Fruit fly (Drosophila melanogaster) whole organism, embryonic: Measurements from ENCODE around the gene BtbVII.

ENCODE experiments used
- Antp ChIP-seq: fragments of 200-800 bp; sonication (Bioruptor generic); optimal IDR thresholded peaks from 3 replicates; lab custom pipeline; 2016; ENCODE audit warnings: missing biosample characterization, missing genetic modification characterization
- Atf-2 ChIP-seq: fragments of 200-800 bp; sonication (Bioruptor generic); optimal IDR thresholded peaks from 2 replicates; lab custom pipeline; 2016; ENCODE audit warnings: missing biosample characterization, missing genetic modification characterization
- C15 ChIP-seq: fragments of 200-800 bp; sonication (Bioruptor generic); IDR thresholded peaks from 3 replicates; pipeline ENCODE4 v1.3.6; 2022; ENCODE audit warnings: missing biosample characterization, missing genetic modification characterization
- CG10431 ChIP-seq: fragments of 200-800 bp; sonication (Bioruptor generic); optimal IDR thresholded peaks from 3 replicates; lab custom pipeline; 2018; ENCODE audit warnings: missing biosample characterization, mild to moderate bottlenecking, missing genetic modification characterization
- CG10543 ChIP-seq: fragments of 200-800 bp; sonication (Bioruptor generic); optimal IDR thresholded peaks from 3 replicates; lab custom pipeline; 2017; ENCODE audit warnings: missing biosample characterization, mild to moderate bottlenecking, missing genetic modification characterization, moderate library complexity
- CG12769 ChIP-seq: fragments of 200-800 bp; sonication (Bioruptor generic); optimal IDR thresholded peaks from 2 replicates; lab custom pipeline; 2019; ENCODE audit warnings: missing biosample characterization, mild to moderate bottlenecking, missing genetic modification characterization, moderate library complexity
- CG14667 ChIP-seq: fragments of 200-800 bp; sonication (Bioruptor generic); IDR thresholded peaks from 2 replicates; pipeline ENCODE4 v1.3.6; 2022; ENCODE audit warnings: missing biosample characterization, missing genetic modification characterization
- CG1529 ChIP-seq: fragments of 200-800 bp; sonication (Bioruptor generic); optimal IDR thresholded peaks from 3 replicates; lab custom pipeline; 2018; ENCODE audit warnings: missing biosample characterization, missing genetic modification characterization
- CG15601 ChIP-seq: fragments of 200-800 bp; sonication (Bioruptor generic); optimal IDR thresholded peaks from 3 replicates; lab custom pipeline; 2019; ENCODE audit warnings: missing biosample characterization, mild to moderate bottlenecking, missing genetic modification characterization, moderate library complexity
- CG1602 ChIP-seq: fragments of 200-800 bp; sonication (Bioruptor generic); optimal IDR thresholded peaks from 3 replicates; lab custom pipeline; 2016; ENCODE audit warnings: missing biosample characterization, missing genetic modification characterization
- CG1603 ChIP-seq: fragments of 200-800 bp; sonication (Bioruptor generic); optimal IDR thresholded peaks from 2 replicates; lab custom pipeline; 2019; ENCODE audit warnings: missing biosample characterization, mild to moderate bottlenecking, missing genetic modification characterization, moderate library complexity
- CG16815 ChIP-seq: fragments of 200-800 bp; sonication (Bioruptor generic); optimal IDR thresholded peaks from 3 replicates; lab custom pipeline; 2017; ENCODE audit warnings: missing biosample characterization, mild to moderate bottlenecking, missing genetic modification characterization
- CG17359 ChIP-seq: fragments of 200-800 bp; sonication (Bioruptor generic); optimal IDR thresholded peaks from 3 replicates; lab custom pipeline; 2018; ENCODE audit warnings: missing biosample characterization, mild to moderate bottlenecking, missing genetic modification characterization, moderate library complexity
- CG1792 ChIP-seq: fragments of 200-800 bp; sonication (Bioruptor generic); optimal IDR thresholded peaks from 2 replicates; lab custom pipeline; 2016; ENCODE audit warnings: missing biosample characterization, missing genetic modification characterization
- CG30403 ChIP-seq: fragments of 200-800 bp; sonication (Bioruptor generic); optimal IDR thresholded peaks from 3 replicates; lab custom pipeline; 2016; ENCODE audit warnings: missing biosample characterization, missing genetic modification characterization
- CG34224 ChIP-seq: fragments of 200-800 bp; sonication (Bioruptor generic); IDR thresholded peaks from 3 replicates; pipeline ENCODE4 v1.3.6; 2022; ENCODE audit warnings: missing biosample characterization, missing genetic modification characterization; ENCODE audit not compliant: partially characterized antibody
- CG3838 ChIP-seq: fragments of 200-800 bp; sonication (Bioruptor generic); optimal IDR thresholded peaks from 3 replicates; lab custom pipeline; 2016; ENCODE audit warnings: missing biosample characterization, missing genetic modification characterization
- CG3847 ChIP-seq: fragments of 200-800 bp; sonication (Bioruptor generic); IDR thresholded peaks from 2 replicates; pipeline ENCODE4 v1.3.6; 2022; ENCODE audit warnings: missing biosample characterization, missing genetic modification characterization
- CG4424 ChIP-seq: fragments of 200-800 bp; sonication (Bioruptor generic); optimal IDR thresholded peaks from 3 replicates; lab custom pipeline; 2016; ENCODE audit warnings: missing biosample characterization, missing genetic modification characterization
- CG7745 ChIP-seq: fragments of 200-800 bp; sonication (Bioruptor generic); optimal IDR thresholded peaks from 2 replicates; lab custom pipeline; 2018; ENCODE audit warnings: missing biosample characterization, mild to moderate bottlenecking, missing genetic modification characterization, moderate library complexity
- CTCF ChIP-seq: fragments of 200-800 bp; sonication (Bioruptor generic); optimal IDR thresholded peaks from 2 replicates; lab custom pipeline; 2017; ENCODE audit warnings: missing biosample characterization, mild to moderate bottlenecking, missing genetic modification characterization, moderate library complexity
- Chrac-16 ChIP-seq: fragments of 200-800 bp; sonication (Bioruptor generic); optimal IDR thresholded peaks from 3 replicates; lab custom pipeline; 2016; ENCODE audit warnings: missing biosample characterization, missing genetic modification characterization
- Dbx ChIP-seq: fragments of 200-800 bp; sonication (Bioruptor generic); IDR thresholded peaks from 3 replicates; pipeline ENCODE4 v1.3.6; 2022; ENCODE audit warnings: missing biosample characterization, missing genetic modification characterization
- E2f1 ChIP-seq: fragments of 200-800 bp; sonication (Bioruptor generic); IDR thresholded peaks from 2 replicates; pipeline ENCODE4 v1.3.6; 2022; ENCODE audit warnings: missing biosample characterization, missing genetic modification characterization
- H15 ChIP-seq: fragments of 200-800 bp; sonication (Bioruptor generic); IDR thresholded peaks from 3 replicates; pipeline ENCODE4 v1.3.6; 2022; ENCODE audit warnings: missing biosample characterization, missing genetic modification characterization
- HLH54F ChIP-seq: fragments of 200-800 bp; sonication (Bioruptor generic); optimal IDR thresholded peaks from 3 replicates; lab custom pipeline; 2016; ENCODE audit warnings: missing biosample characterization, missing genetic modification characterization
- Hey ChIP-seq: fragments of 200-800 bp; sonication (Bioruptor generic); optimal IDR thresholded peaks from 3 replicates; lab custom pipeline; 2018; ENCODE audit warnings: missing biosample characterization, mild to moderate bottlenecking, missing genetic modification characterization
- Kr ChIP-seq: fragments of 200-800 bp; sonication (Bioruptor generic); optimal IDR thresholded peaks from 2 replicates; lab custom pipeline; 2017; ENCODE audit warnings: missing biosample characterization, mild to moderate bottlenecking, missing genetic modification characterization
- MTF-1 ChIP-seq: fragments of 200-800 bp; sonication (Bioruptor generic); optimal IDR thresholded peaks from 2 replicates; lab custom pipeline; 2018; ENCODE audit warnings: missing biosample characterization, mild to moderate bottlenecking, missing genetic modification characterization, borderline replicate concordance
- Med ChIP-seq: fragments of 200-800 bp; sonication (Bioruptor generic); peaks from one replicate; lab custom pipeline; 2016; ENCODE audit warnings: missing biosample characterization, missing genetic modification characterization, mild to moderate bottlenecking, inconsistent platforms, moderate library complexity
- Oli ChIP-seq: fragments of 200-800 bp; sonication (Bioruptor generic); optimal IDR thresholded peaks from 2 replicates; lab custom pipeline; 2018; ENCODE audit warnings: missing biosample characterization, mild to moderate bottlenecking, missing genetic modification characterization, moderate library complexity
- Optix ChIP-seq: fragments of 200-800 bp; sonication (Bioruptor generic); IDR thresholded peaks from 3 replicates; pipeline ENCODE4 v1.3.6; 2022; ENCODE audit warnings: missing biosample characterization, missing genetic modification characterization
- Rx ChIP-seq: fragments of 200-800 bp; sonication (Bioruptor generic); IDR thresholded peaks from 2 replicates; pipeline ENCODE4 v1.3.6; 2022; ENCODE audit warnings: missing biosample characterization, missing genetic modification characterization
- Sin3A ChIP-seq: fragments of >200 bp; optimal IDR thresholded peaks from 2 replicates; lab custom pipeline; 2018
- ap ChIP-seq: fragments of 200-800 bp; sonication (Bioruptor generic); IDR thresholded peaks from 2 replicates; pipeline ENCODE4 v1.3.6; 2022; ENCODE audit warnings: missing biosample characterization, missing genetic modification characterization
- bab2 ChIP-seq: fragments of 200-800 bp; sonication (Bioruptor generic); optimal IDR thresholded peaks from 2 replicates; lab custom pipeline; 2016; ENCODE audit warnings: missing biosample characterization, missing genetic modification characterization
- bbx ChIP-seq: fragments of 200-800 bp; sonication (Bioruptor generic); IDR thresholded peaks from 2 replicates; pipeline ENCODE4 v1.3.6; 2022; ENCODE audit warnings: missing biosample characterization, missing genetic modification characterization; ENCODE audit not compliant: partially characterized antibody
- bowl ChIP-seq: fragments of 200-800 bp; sonication (Bioruptor generic); IDR thresholded peaks from 2 replicates; pipeline ENCODE4 v1.3.6; 2022; ENCODE audit warnings: missing biosample characterization, missing genetic modification characterization
- bsh ChIP-seq, 2 experiments: fragments of 200-800 bp; sonication (Bioruptor generic); optimal IDR thresholded peaks; 2 replicates each; lab custom pipeline; 2017 to 2018; ENCODE audit warnings: mild to moderate bottlenecking in 2 of 2, missing biosample characterization in 2 of 2, missing genetic modification characterization in 2 of 2, moderate library complexity in 1 of 2
- chm ChIP-seq: fragments of 200-800 bp; sonication (Bioruptor generic); IDR thresholded peaks from 2 replicates; pipeline ENCODE4 v1.3.6; 2022; ENCODE audit warnings: missing biosample characterization, missing genetic modification characterization
- emc ChIP-seq: fragments of 200-800 bp; sonication (Bioruptor generic); optimal IDR thresholded peaks from 2 replicates; lab custom pipeline; 2016; ENCODE audit warnings: missing biosample characterization, missing genetic modification characterization
- grau ChIP-seq: fragments of 200-800 bp; optimal IDR thresholded peaks from 3 replicates; lab custom pipeline; 2019; ENCODE audit warnings: missing biosample characterization, mild to moderate bottlenecking, missing genetic modification characterization, moderate library complexity
- her ChIP-seq: fragments of 200-800 bp; sonication (Bioruptor generic); optimal IDR thresholded peaks from 2 replicates; lab custom pipeline; 2016; ENCODE audit warnings: missing biosample characterization, missing genetic modification characterization
- insv ChIP-seq, 2 experiments: fragments of 200-800 bp; sonication (Bioruptor generic); optimal IDR thresholded peaks; 3 replicates each; lab custom pipeline; 2016 to 2018; ENCODE audit warnings: missing biosample characterization in 2 of 2, missing genetic modification characterization in 2 of 2
- ken ChIP-seq: fragments of 200-800 bp; sonication (Bioruptor generic); IDR thresholded peaks from 3 replicates; pipeline ENCODE4 v1.3.6; 2022; ENCODE audit warnings: missing biosample characterization, missing genetic modification characterization
- pan ChIP-seq, 4 experiments: fragments of >200 bp in 3 of 4; fragments of 200-800 bp in 1 of 4; sonication (Bioruptor generic) in 1 of 4; optimal IDR thresholded peaks in 3 of 4; IDR thresholded peaks in 1 of 4; 2 replicates each; pipeline versions ENCODE4 v1.3.6 to Lab custom; 2017 to 2022; ENCODE audit warnings: missing biosample characterization in 2 of 4, missing genetic modification characterization in 2 of 4, mixed read lengths in 1 of 4
- rib ChIP-seq: fragments of 200-800 bp; sonication (Bioruptor generic); IDR thresholded peaks from 2 replicates; pipeline ENCODE4 v1.3.6; 2022; ENCODE audit warnings: missing biosample characterization, missing genetic modification characterization
- scrt ChIP-seq: fragments of 200-800 bp; sonication (Bioruptor generic); optimal IDR thresholded peaks from 2 replicates; lab custom pipeline; 2018; ENCODE audit warnings: missing biosample characterization, mild to moderate bottlenecking, missing genetic modification characterization, moderate library complexity
- sens-2 ChIP-seq: fragments of 200-800 bp; sonication (Bioruptor generic); IDR thresholded peaks from 2 replicates; pipeline ENCODE4 v1.3.6; 2022; ENCODE audit warnings: missing biosample characterization, missing genetic modification characterization
- sim ChIP-seq: fragments of 200-800 bp; sonication (Bioruptor generic); IDR thresholded peaks from 2 replicates; pipeline ENCODE4 v1.3.6; 2022; ENCODE audit warnings: missing biosample characterization, missing genetic modification characterization
- sr ChIP-seq: fragments of 200-800 bp; sonication (Bioruptor generic); IDR thresholded peaks from 3 replicates; pipeline ENCODE4 v1.3.6; 2022; ENCODE audit warnings: missing biosample characterization, missing genetic modification characterization
- stc ChIP-seq: fragments of 200-800 bp; sonication (Bioruptor generic); IDR thresholded peaks from 2 replicates; pipeline ENCODE4 v1.3.6; 2022; ENCODE audit warnings: missing biosample characterization, missing genetic modification characterization
- wek ChIP-seq: fragments of 200-800 bp; sonication (Bioruptor generic); optimal IDR thresholded peaks from 3 replicates; lab custom pipeline; 2018; ENCODE audit warnings: missing biosample characterization, mild to moderate bottlenecking, missing genetic modification characterization, moderate library complexity

Gene BtbVII

DNA sequence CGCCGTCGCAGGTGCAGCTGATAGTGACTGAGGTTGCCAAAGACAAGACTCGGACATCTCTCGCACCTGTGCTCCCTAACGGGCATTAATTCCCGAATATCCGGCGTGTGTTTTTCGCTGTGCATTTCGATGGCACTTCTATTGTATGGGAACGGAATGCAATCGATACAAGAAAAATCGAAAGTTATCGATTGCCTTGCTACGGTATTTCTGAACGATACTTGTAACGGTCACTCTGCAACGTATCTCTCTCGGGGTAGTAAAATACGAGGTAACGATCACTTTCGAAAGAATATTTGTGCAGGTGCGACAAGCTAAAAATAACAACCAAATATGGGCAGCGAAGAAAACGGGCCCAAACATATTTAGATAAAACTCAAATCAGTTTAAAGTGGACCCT is 16.5 kb downstream of the BtbVII start, which contains the start of gene CG32280 (continued):
- TF ChIP-seq Atf-2 (GFP tag; lab: Kevin White, UChicago) = no peak
- peak; percentile 30 for TF ChIP-seq grau (tag; lab: Kevin White, UChicago)
- no peak for TF ChIP-seq Oli
- peak in 1 of 2 experiments; percentile 11 for TF ChIP-seq insv (GFP tag; optimal IDR thresholded peaks at IDR 0.05; lab: Kevin White, UChicago)
- peak; percentile 6 for TF ChIP-seq CG30403 (GFP tag; lab: Kevin White, UChicago)
- TF ChIP-seq bsh (GFP tag; optimal IDR thresholded peaks at IDR 0.05; lab: Kevin White, UChicago) = no peak
- no peak for TF ChIP-seq emc
- TF ChIP-seq Rx = no peak
- peak; percentile 37 for TF ChIP-seq her
- TF ChIP-seq CG3838 = no peak
- TF ChIP-seq bab2 = no peak
- no peak for TF ChIP-seq Optix (GFP tag; lab: Robert Waterston, UW)
- TF ChIP-seq scrt (GFP tag; lab: Kevin White, UChicago) = no peak
- TF ChIP-seq C15 (GFP tag; lab: Robert Waterston, UW) = no peak
- no peak for TF ChIP-seq CG14667 (GFP tag; lab: Robert Waterston, UW)
- TF ChIP-seq chm = peak; percentile 40; the same call in 1 of the 2 replicates
- no peak for TF ChIP-seq CG1602 (GFP tag; lab: Kevin White, UChicago)
- peak; percentile 3 for TF ChIP-seq HLH54F
- peak; percentile 35 for TF ChIP-seq Antp (GFP tag; lab: Kevin White, UChicago)
- TF ChIP-seq pan (optimal IDR thresholded peaks at IDR 0.05; lab: Kevin White, UChicago) = no peak
- TF ChIP-seq pan (GFP tag; optimal IDR thresholded peaks at IDR 0.05 in 1 of 2, IDR thresholded peaks at IDR 0.05 in 1 of 2) = no peak
- no peak for TF ChIP-seq stc
- TF ChIP-seq CG4424 (GFP tag; lab: Kevin White, UChicago) = peak; percentile 6
- no peak for TF ChIP-seq sens-2
- TF ChIP-seq ap (GFP tag; lab: Robert Waterston, UW) = no peak
- TF ChIP-seq E2f1 (GFP tag; lab: Robert Waterston, UW) = no peak
- TF ChIP-seq CG17359 = no peak
- TF ChIP-seq Hey = no peak
- peak; percentile 41; the same call in 1 of the 2 replicates for TF ChIP-seq CG3847
- no peak for TF ChIP-seq CG15601 (tag; lab: Kevin White, UChicago)
- TF ChIP-seq bowl (GFP tag; lab: Robert Waterston, UW) = no peak
- no peak for TF ChIP-seq H15
- no peak for TF ChIP-seq CG1792
- peak; percentile 87 for TF ChIP-seq Med (GFP tag; lab: Kevin White, UChicago)
- TF ChIP-seq Chrac-16 (GFP tag; lab: Kevin White, UChicago) = no peak
- no peak for TF ChIP-seq rib (GFP tag; lab: Robert Waterston, UW)
- TF ChIP-seq CG34224 (GFP tag; lab: Robert Waterston, UW) = peak; percentile 90
- TF ChIP-seq Dbx (GFP tag; lab: Robert Waterston, UW) = no peak
- TF ChIP-seq ken (GFP tag; lab: Robert Waterston, UW) = no peak
- TF ChIP-seq CG1529 (GFP tag; lab: Kevin White, UChicago) = no peak
- TF ChIP-seq sr (GFP tag; lab: Robert Waterston, UW) = no peak
- no peak for TF ChIP-seq CG12769 (tag; lab: Kevin White, UChicago)
- no peak for TF ChIP-seq Kr (GFP tag; lab: Kevin White, UChicago)
- no peak for TF ChIP-seq CG16815
- no peak for TF ChIP-seq CG10431 (GFP tag; lab: Kevin White, UChicago)
- no peak for TF ChIP-seq MTF-1 (GFP tag; lab: Kevin White, UChicago)
- TF ChIP-seq bbx (GFP tag; lab: Robert Waterston, UW) = peak; percentile 91
- peak; percentile 68 for TF ChIP-seq CG1603 (tag; lab: Kevin White, UChicago)
- peak; percentile 10 for TF ChIP-seq CG10543
- TF ChIP-seq wek (GFP tag; lab: Kevin White, UChicago) = no peak
- TF ChIP-seq CTCF (GFP tag; lab: Kevin White, UChicago) = no peak
- TF ChIP-seq CG7745 = no peak
- TF ChIP-seq Sin3A = peak; percentile 41
- 0 out of 2 replicates have a peak, but pooled peaks have one; percentile 19 for TF ChIP-seq sim (GFP tag; lab: Robert Waterston, UW)
